Worm (Caenorhabditis elegans): ENCODE measurements around the gene wsp-1.

DNA sequence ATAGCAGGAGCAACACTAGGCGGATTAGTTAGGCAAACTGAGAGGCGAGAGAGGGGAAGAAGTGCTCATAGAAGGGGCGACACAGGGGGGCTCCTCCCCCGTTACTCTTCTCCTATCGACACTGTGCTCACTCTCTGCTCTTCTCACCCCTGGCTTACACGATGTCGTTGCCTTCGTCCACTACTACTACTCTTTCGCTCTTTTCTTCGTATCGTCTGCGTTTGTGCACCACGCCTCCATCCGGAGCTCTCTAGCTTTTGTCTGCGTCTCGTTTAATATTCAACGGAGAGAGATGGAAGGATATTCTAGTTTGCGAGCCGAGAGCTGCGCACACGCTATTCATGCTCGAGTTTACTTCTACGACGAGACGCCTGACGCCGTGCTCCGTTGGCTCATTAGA, 15.4 kb downstream of the wsp-1 start:
- TF ChIP-seq unc-130 (tag; optimal IDR thresholded peaks at IDR 0.05) (no peak), dpl-1 (GFP tag; optimal IDR thresholded peaks at IDR 0.05) (no peak), nhr-28 (tag; optimal IDR thresholded peaks at IDR 0.05) (no peak), unc-62 (GFP tag; optimal IDR thresholded peaks at IDR 0.05) (no peak)
